Fruit fly (Drosophila melanogaster) whole organism, embryonic: Measurements from ENCODE around the gene CG33631.

ENCODE experiments used
- ATbp ChIP-seq: fragments of 200-800 bp; sonication (Bioruptor generic); optimal IDR thresholded peaks from 2 replicates; lab custom pipeline; 2017; ENCODE audit warnings: missing biosample characterization, mild to moderate bottlenecking, missing genetic modification characterization, missing genetic modification reagents
- Adf1 ChIP-seq: fragments of 200-800 bp; sonication (Bioruptor generic); IDR thresholded peaks from 2 replicates; pipeline ENCODE4 v1.3.6; 2022; ENCODE audit warnings: missing biosample characterization, missing genetic modification characterization
- BtbVII ChIP-seq: fragments of 200-800 bp; sonication (Bioruptor generic); optimal IDR thresholded peaks from 3 replicates; lab custom pipeline; 2017; ENCODE audit warnings: missing biosample characterization, mild to moderate bottlenecking, missing genetic modification characterization
- CG10979 ChIP-seq: fragments of 200-800 bp; sonication (Bioruptor generic); optimal IDR thresholded peaks from 2 replicates; lab custom pipeline; 2018; ENCODE audit warnings: missing biosample characterization, mild to moderate bottlenecking, missing genetic modification characterization, moderate library complexity
- CG12744 ChIP-seq: fragments of 200-800 bp; sonication (Bioruptor generic); optimal IDR thresholded peaks from 2 replicates; lab custom pipeline; 2016; ENCODE audit warnings: missing biosample characterization, missing genetic modification characterization
- CG1603 ChIP-seq: fragments of 200-800 bp; sonication (Bioruptor generic); optimal IDR thresholded peaks from 2 replicates; lab custom pipeline; 2019; ENCODE audit warnings: missing biosample characterization, mild to moderate bottlenecking, missing genetic modification characterization, moderate library complexity
- CG1832 ChIP-seq: fragments of 200-800 bp; sonication (Bioruptor generic); optimal IDR thresholded peaks from 2 replicates; lab custom pipeline; 2017; ENCODE audit warnings: missing biosample characterization, mild to moderate bottlenecking, missing genetic modification characterization, inconsistent platforms
- CG31365 ChIP-seq: fragments of 200-800 bp; sonication (Bioruptor generic); optimal IDR thresholded peaks from 2 replicates; lab custom pipeline; 2018; ENCODE audit warnings: missing biosample characterization, mild to moderate bottlenecking, missing genetic modification characterization
- CG4730 ChIP-seq: fragments of 200-800 bp; sonication (Bioruptor generic); IDR thresholded peaks from 2 replicates; pipeline ENCODE4 v1.3.6; 2022; ENCODE audit warnings: missing biosample characterization, missing genetic modification characterization
- CG7271 ChIP-seq: fragments of 200-800 bp; sonication (Bioruptor generic); optimal IDR thresholded peaks from 2 replicates; lab custom pipeline; 2018; ENCODE audit warnings: missing biosample characterization, mild to moderate bottlenecking, missing genetic modification characterization, moderate library complexity
- CG8089 ChIP-seq: fragments of 200-800 bp; sonication (Bioruptor generic); optimal IDR thresholded peaks from 3 replicates; lab custom pipeline; 2016; ENCODE audit warnings: missing biosample characterization, missing genetic modification characterization
- CG8388 ChIP-seq: fragments of 200-800 bp; sonication (Bioruptor generic); optimal IDR thresholded peaks from 2 replicates; lab custom pipeline; 2019; ENCODE audit warnings: missing biosample characterization, mild to moderate bottlenecking, missing genetic modification characterization, moderate library complexity
- CG9817 ChIP-seq: fragments of 200-800 bp; sonication (Bioruptor generic); optimal IDR thresholded peaks from 2 replicates; lab custom pipeline; 2018; ENCODE audit warnings: missing biosample characterization, mild to moderate bottlenecking, missing genetic modification characterization, moderate library complexity
- Dad ChIP-seq: fragments of 200-800 bp; sonication (Bioruptor generic); optimal IDR thresholded peaks from 3 replicates; lab custom pipeline; 2016; ENCODE audit warnings: missing biosample characterization, missing genetic modification characterization
- Dip3 ChIP-seq: fragments of 200-800 bp; sonication (Bioruptor generic); optimal IDR thresholded peaks from 3 replicates; lab custom pipeline; 2016; ENCODE audit warnings: missing biosample characterization, missing genetic modification characterization
- E2f2 ChIP-seq: fragments of 200-800 bp; sonication (Bioruptor generic); IDR thresholded peaks from 2 replicates; pipeline ENCODE4 v1.3.6; 2022; ENCODE audit warnings: missing biosample characterization, missing genetic modification characterization
- Ets65A ChIP-seq: fragments of 200-800 bp; sonication (Bioruptor generic); peaks from one replicate; lab custom pipeline; 2016; ENCODE audit warnings: missing biosample characterization, missing genetic modification characterization
- HLH3B ChIP-seq: fragments of 200-800 bp; sonication (Bioruptor generic); IDR thresholded peaks from 2 replicates; pipeline ENCODE4 v1.3.6; 2022; ENCODE audit warnings: missing biosample characterization, missing genetic modification characterization
- HmgD ChIP-seq: fragments of 200-800 bp; sonication (Bioruptor generic); optimal IDR thresholded peaks from 3 replicates; lab custom pipeline; 2016; ENCODE audit warnings: missing biosample characterization, missing genetic modification characterization
- Lim3 ChIP-seq: fragments of 200-800 bp; sonication (Bioruptor generic); IDR thresholded peaks from 2 replicates; pipeline ENCODE4 v1.3.6; 2022; ENCODE audit warnings: missing biosample characterization, missing genetic modification characterization
- MTF-1 ChIP-seq: fragments of 200-800 bp; sonication (Bioruptor generic); optimal IDR thresholded peaks from 2 replicates; lab custom pipeline; 2018; ENCODE audit warnings: missing biosample characterization, mild to moderate bottlenecking, missing genetic modification characterization, borderline replicate concordance
- Mad ChIP-seq: fragments of 200-800 bp; sonication (Bioruptor generic); optimal IDR thresholded peaks from 2 replicates; lab custom pipeline; 2016; ENCODE audit warnings: missing biosample characterization, missing genetic modification characterization
- Med ChIP-seq: fragments of 200-800 bp; sonication (Bioruptor generic); peaks from one replicate; lab custom pipeline; 2016; ENCODE audit warnings: missing biosample characterization, missing genetic modification characterization, mild to moderate bottlenecking, inconsistent platforms, moderate library complexity
- NFAT ChIP-seq: fragments of 200-800 bp; sonication (Bioruptor generic); IDR thresholded peaks from 2 replicates; pipeline ENCODE4 v1.3.6; 2022; ENCODE audit warnings: missing biosample characterization, missing genetic modification characterization
- Poxn ChIP-seq: fragments of 200-800 bp; sonication (Bioruptor generic); IDR thresholded peaks from 2 replicates; pipeline ENCODE4 v1.3.6; 2022; ENCODE audit warnings: missing biosample characterization, missing genetic modification characterization
- Stat92E ChIP-seq, 3 experiments: fragments of >200 bp in 2 of 3; fragments of 200-800 bp in 1 of 3; sonication (Bioruptor generic) in 1 of 3; optimal IDR thresholded peaks; 2 replicates each; lab custom pipeline; 2017 to 2019; ENCODE audit warnings: missing biosample characterization in 3 of 3, missing genetic modification characterization in 3 of 3, mild to moderate bottlenecking in 1 of 3, moderate library complexity in 1 of 3
- Vsx1 ChIP-seq: fragments of 200-800 bp; sonication (Bioruptor generic); optimal IDR thresholded peaks from 2 replicates; lab custom pipeline; 2017; ENCODE audit warnings: missing biosample characterization, mild to moderate bottlenecking, missing genetic modification characterization, missing genetic modification reagents
- ac ChIP-seq: fragments of 200-800 bp; sonication (Bioruptor generic); optimal IDR thresholded peaks from 3 replicates; lab custom pipeline; 2017; ENCODE audit warnings: missing biosample characterization, mild to moderate bottlenecking, missing genetic modification characterization
- bsh ChIP-seq, 2 experiments: fragments of 200-800 bp; sonication (Bioruptor generic); optimal IDR thresholded peaks; 2 replicates each; lab custom pipeline; 2017 to 2018; ENCODE audit warnings: mild to moderate bottlenecking in 2 of 2, missing biosample characterization in 2 of 2, missing genetic modification characterization in 2 of 2, moderate library complexity in 1 of 2
- caup ChIP-seq: fragments of 200-800 bp; sonication (Bioruptor generic); optimal IDR thresholded peaks from 3 replicates; lab custom pipeline; 2017; ENCODE audit warnings: missing biosample characterization, mild to moderate bottlenecking, missing genetic modification characterization, moderate library complexity; ENCODE audit not compliant: severe bottlenecking
- cg ChIP-seq: fragments of 200-800 bp; sonication (Bioruptor generic); optimal IDR thresholded peaks from 3 replicates; lab custom pipeline; 2019; ENCODE audit warnings: missing biosample characterization, mild to moderate bottlenecking, missing genetic modification characterization, moderate library complexity
- cwo ChIP-seq: fragments of 200-800 bp; sonication (Bioruptor generic); optimal IDR thresholded peaks from 3 replicates; lab custom pipeline; 2017; ENCODE audit warnings: missing biosample characterization, missing genetic modification characterization, mild to moderate bottlenecking, moderate library complexity, missing genetic modification reagents
- en ChIP-seq: fragments of 200-800 bp; sonication (Bioruptor generic); optimal IDR thresholded peaks from 2 replicates; lab custom pipeline; 2016; ENCODE audit warnings: missing biosample characterization, missing genetic modification characterization
- eve ChIP-seq, 2 experiments: fragments of >200 bp; optimal IDR thresholded peaks; 2 replicates each; lab custom pipeline; 2017; ENCODE audit warnings: missing biosample characterization in 2 of 2, missing genetic modification characterization in 2 of 2
- grau ChIP-seq: fragments of 200-800 bp; optimal IDR thresholded peaks from 3 replicates; lab custom pipeline; 2019; ENCODE audit warnings: missing biosample characterization, mild to moderate bottlenecking, missing genetic modification characterization, moderate library complexity
- hkb ChIP-seq, 2 experiments: fragments of 200-800 bp in 1 of 2; fragments of >200 bp in 1 of 2; sonication (Bioruptor generic) in 1 of 2; IDR thresholded peaks in 1 of 2; optimal IDR thresholded peaks in 1 of 2; 2 replicates each; pipeline versions ENCODE4 v1.3.6 to Lab custom; 2017 to 2022; ENCODE audit warnings: missing biosample characterization in 1 of 2, missing genetic modification characterization in 1 of 2
- lbe ChIP-seq: fragments of 200-800 bp; sonication (Bioruptor generic); optimal IDR thresholded peaks from 2 replicates; lab custom pipeline; 2016; ENCODE audit warnings: missing biosample characterization, mild to moderate bottlenecking, missing genetic modification characterization
- phol ChIP-seq: fragments of 200-800 bp; sonication (Bioruptor generic); optimal IDR thresholded peaks from 3 replicates; lab custom pipeline; 2018; ENCODE audit warnings: missing biosample characterization, mild to moderate bottlenecking, missing genetic modification characterization, moderate library complexity
- rib ChIP-seq: fragments of 200-800 bp; sonication (Bioruptor generic); IDR thresholded peaks from 2 replicates; pipeline ENCODE4 v1.3.6; 2022; ENCODE audit warnings: missing biosample characterization, missing genetic modification characterization
- row ChIP-seq: fragments of 200-800 bp; sonication (Bioruptor generic); IDR thresholded peaks from 3 replicates; pipeline ENCODE4 v1.3.6; 2022; ENCODE audit warnings: missing biosample characterization, missing genetic modification characterization
- scrt ChIP-seq: fragments of 200-800 bp; sonication (Bioruptor generic); optimal IDR thresholded peaks from 2 replicates; lab custom pipeline; 2018; ENCODE audit warnings: missing biosample characterization, mild to moderate bottlenecking, missing genetic modification characterization, moderate library complexity
- sens ChIP-seq: fragments of 200-800 bp; sonication (Bioruptor generic); peaks from one replicate; lab custom pipeline; 2016; ENCODE audit warnings: missing biosample characterization, missing genetic modification characterization
- sisA ChIP-seq: fragments of 200-800 bp; sonication (Bioruptor generic); IDR thresholded peaks from 2 replicates; pipeline ENCODE4 v1.3.6; 2022; ENCODE audit warnings: missing biosample characterization, missing genetic modification characterization
- sna ChIP-seq: fragments of 200-800 bp; sonication (Bioruptor generic); IDR thresholded peaks from 2 replicates; pipeline ENCODE4 v1.3.6; 2022; ENCODE audit warnings: missing biosample characterization, missing genetic modification characterization; ENCODE audit not compliant: partially characterized antibody
- tin ChIP-seq: fragments of 200-800 bp; sonication (Bioruptor generic); optimal IDR thresholded peaks from 3 replicates; lab custom pipeline; 2016; ENCODE audit warnings: missing biosample characterization, missing genetic modification characterization
- tll ChIP-seq, 2 experiments: fragments of 200-800 bp in 1 of 2; fragments of >200 bp in 1 of 2; sonication (Bioruptor generic) in 1 of 2; optimal IDR thresholded peaks; 2 replicates each; lab custom pipeline; 2017 to 2019; ENCODE audit warnings: missing biosample characterization in 2 of 2, missing genetic modification characterization in 2 of 2, mild to moderate bottlenecking in 1 of 2, moderate library complexity in 1 of 2
- tx ChIP-seq: fragments of 200-800 bp; sonication (Bioruptor generic); optimal IDR thresholded peaks from 2 replicates; lab custom pipeline; 2016; ENCODE audit warnings: missing biosample characterization, missing genetic modification characterization
- wdn ChIP-seq: fragments of 200-800 bp; sonication (Bioruptor generic); IDR thresholded peaks from 2 replicates; pipeline ENCODE4 v1.3.6; 2022; ENCODE audit warnings: missing biosample characterization, missing genetic modification characterization

The CG33631 gene

dm6 chr3R:10081469-10082111, 17.8 kb downstream of the CG33631 start:
- TF ChIP-seq Med (peak; percentile 67), sisA (GFP tag; lab: Robert Waterston, UW) (peak; percentile 42; the same call in 1 of the 2 replicates), E2f2 (GFP tag; lab: Robert Waterston, UW) (no peak), Poxn (GFP tag; lab: Robert Waterston, UW) (no peak), Ets65A (GFP tag; lab: Kevin White, UChicago) (peak; percentile 75), Adf1 (GFP tag; lab: Robert Waterston, UW) (no peak), Dad (GFP tag; lab: Kevin White, UChicago) (no peak), MTF-1 (no peak), Dip3 (GFP tag; lab: Kevin White, UChicago) (no peak), row (GFP tag; lab: Robert Waterston, UW) (peak; percentile 39; the same call in 1 of the 3 replicates), sens (GFP tag; lab: Kevin White, UChicago) (peak; percentile 75), Mad (GFP tag; lab: Kevin White, UChicago) (no peak), CG8388 (peak; percentile 90), en (no peak), tll (GFP tag; optimal IDR thresholded peaks at IDR 0.05; lab: Kevin White, UChicago) (no peak), cwo (GFP tag; lab: Kevin White, UChicago) (no peak), CG1603 (tag; lab: Kevin White, UChicago) (peak; percentile 4), hkb (optimal IDR thresholded peaks at IDR 0.05; lab: Kevin White, UChicago) (no peak), hkb (GFP tag; IDR thresholded peaks at IDR 0.05; lab: Robert Waterston, UW) (no peak), caup (GFP tag; lab: Kevin White, UChicago) (no peak), scrt (GFP tag; lab: Kevin White, UChicago) (no peak), ac (GFP tag; lab: Kevin White, UChicago) (no peak), HLH3B (GFP tag; lab: Robert Waterston, UW) (0 out of 2 replicates have a peak, but pooled peaks have one; percentile 16), cg (peak; percentile 36)

- TF ChIP-seq CG1832 (GFP tag; lab: Kevin White, UChicago) = peak; percentile 34
- TF ChIP-seq grau (tag; lab: Kevin White, UChicago) = peak; percentile 64
- no peak for TF ChIP-seq CG8089 (GFP tag; lab: Kevin White, UChicago)
- no peak for TF ChIP-seq CG9817 (tag; lab: Kevin White, UChicago)
- no peak for TF ChIP-seq Stat92E (GFP tag; optimal IDR thresholded peaks at IDR 0.05; lab: Kevin White, UChicago)
- no peak for TF ChIP-seq CG4730
- no peak for TF ChIP-seq Lim3
- TF ChIP-seq cwo (GFP tag; lab: Kevin White, UChicago) = no peak
- TF ChIP-seq bsh (GFP tag; optimal IDR thresholded peaks at IDR 0.05; lab: Kevin White, UChicago) = peak; percentile 21 to 83
- TF ChIP-seq phol = peak; percentile 2
- no peak for TF ChIP-seq rib (GFP tag; lab: Robert Waterston, UW)
- TF ChIP-seq Vsx1 = no peak
- TF ChIP-seq CG10979 = peak; percentile 25
- no peak for TF ChIP-seq CG12744 (GFP tag; lab: Kevin White, UChicago)
- TF ChIP-seq HmgD (GFP tag; lab: Kevin White, UChicago) = no peak
- no peak for TF ChIP-seq CG31365 (tag; lab: Kevin White, UChicago)
- no peak for TF ChIP-seq ATbp
- TF ChIP-seq wdn (GFP tag; lab: Robert Waterston, UW) = no peak
- TF ChIP-seq sna (GFP tag; lab: Robert Waterston, UW) = no peak
- TF ChIP-seq scrt (GFP tag; lab: Kevin White, UChicago) = no peak
- TF ChIP-seq BtbVII (GFP tag; lab: Kevin White, UChicago) = no peak
- peak; percentile 82 for TF ChIP-seq lbe
- no peak for TF ChIP-seq tin
- no peak for TF ChIP-seq tx (GFP tag; lab: Kevin White, UChicago)
- no peak for TF ChIP-seq eve (GFP tag; optimal IDR thresholded peaks at IDR 0.05; lab: Kevin White, UChicago)
- TF ChIP-seq CG7271 (tag; lab: Kevin White, UChicago) = no peak
- TF ChIP-seq NFAT = no peak
Measured at dm6 chr3R:10082549-10083075, 18.8 kb downstream of the CG33631 start.
